Fruit fly (Drosophila melanogaster): Measurements from ENCODE around the gene CG6980.

The CG6980 gene

dm6 chr3R:24807321-24807720 is at the start of gene CG6980:
TSS of gene CG6980 (plus strand) at chr3R:24807621.
- TF ChIP-seq psq (optimal IDR thresholded peaks at IDR 0.05) = no peak

dm6 chr3R:24764971-24765370 is 42.5 kb upstream of the CG6980 start, which contains the start of gene AstA:
TSS of gene AstA (minus strand) at chr3R:24765071.
- TF ChIP-seq CG8478 (optimal IDR thresholded peaks at IDR 0.05) (no peak), Dll (optimal IDR thresholded peaks at IDR 0.05) (no peak), psq (optimal IDR thresholded peaks at IDR 0.05) (no peak), EcR (GFP tag; optimal IDR thresholded peaks at IDR 0.05) (no peak), pan (optimal IDR thresholded peaks at IDR 0.05) (no peak), usp (GFP tag; optimal IDR thresholded peaks at IDR 0.05) (no peak)

dm6 chr3R:24766684-24767083 is 40.7 kb upstream of the CG6980 start:
- TF ChIP-seq EcR (GFP tag; optimal IDR thresholded peaks at IDR 0.05) = no peak
- no peak for TF ChIP-seq pan (optimal IDR thresholded peaks at IDR 0.05)
- TF ChIP-seq CG8478 (optimal IDR thresholded peaks at IDR 0.05) = no peak
- TF ChIP-seq usp (GFP tag; optimal IDR thresholded peaks at IDR 0.05) = no peak
- TF ChIP-seq Dll (optimal IDR thresholded peaks at IDR 0.05) = no peak
- TF ChIP-seq psq (optimal IDR thresholded peaks at IDR 0.05) = no peak

dm6 chr3R:24767667-24768340 is 39.6 kb upstream of the CG6980 start:
- TF ChIP-seq Dll (optimal IDR thresholded peaks at IDR 0.05) = peak; percentile 76
- no peak for TF ChIP-seq CG8478 (optimal IDR thresholded peaks at IDR 0.05)

dm6 chr3R:24768538-24769401 is 38.7 kb upstream of the CG6980 start, which contains the start of gene CG13631:
TSS of gene CG13631 (plus strand) at chr3R:24769351.
- no peak for TF ChIP-seq pan (optimal IDR thresholded peaks at IDR 0.05)
- TF ChIP-seq Dll (optimal IDR thresholded peaks at IDR 0.05) = peak; percentile 35

- TF ChIP-seq CG8478 (optimal IDR thresholded peaks at IDR 0.05) = no peak
- no peak for TF ChIP-seq Dll (optimal IDR thresholded peaks at IDR 0.05)
- no peak for TF ChIP-seq pan (optimal IDR thresholded peaks at IDR 0.05)
- no peak for TF ChIP-seq usp (GFP tag; optimal IDR thresholded peaks at IDR 0.05)
- TF ChIP-seq EcR (GFP tag; optimal IDR thresholded peaks at IDR 0.05) = no peak
- TF ChIP-seq psq (optimal IDR thresholded peaks at IDR 0.05) = no peak
Measured at dm6 chr3R:24769601-24770000, 37.8 kb upstream of the CG6980 start.

dm6 chr3R:24771273-24772231 is 35.9 kb upstream of the CG6980 start, which contains the start of gene CG42331:
TSS of gene CG42331 (plus strand) at chr3R:24772181.
- no peak for TF ChIP-seq usp (GFP tag; optimal IDR thresholded peaks at IDR 0.05)

DNA sequence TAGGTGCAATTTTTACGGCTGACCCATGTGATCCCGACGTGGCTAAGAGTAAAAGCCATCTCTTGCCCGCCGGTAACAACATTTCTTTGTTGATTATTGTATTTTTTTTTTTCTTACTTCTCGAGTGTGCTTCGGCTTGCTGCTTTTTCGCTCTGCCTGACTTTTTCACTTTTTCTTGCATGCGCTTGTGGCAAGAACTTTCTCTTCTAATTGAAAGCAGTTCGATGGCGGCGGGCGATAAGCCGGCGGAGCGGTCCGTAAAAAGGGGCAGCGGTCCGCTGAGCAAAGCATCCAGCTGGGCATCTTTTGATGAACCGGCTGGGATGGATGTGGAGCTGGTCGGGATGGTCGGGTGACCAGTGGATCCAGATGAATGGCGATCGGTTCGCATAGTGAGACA is 34.4 kb upstream of the CG6980 start:
- TF ChIP-seq EcR (GFP tag; optimal IDR thresholded peaks at IDR 0.05) (no peak), Dll (optimal IDR thresholded peaks at IDR 0.05) (no peak)

DNA sequence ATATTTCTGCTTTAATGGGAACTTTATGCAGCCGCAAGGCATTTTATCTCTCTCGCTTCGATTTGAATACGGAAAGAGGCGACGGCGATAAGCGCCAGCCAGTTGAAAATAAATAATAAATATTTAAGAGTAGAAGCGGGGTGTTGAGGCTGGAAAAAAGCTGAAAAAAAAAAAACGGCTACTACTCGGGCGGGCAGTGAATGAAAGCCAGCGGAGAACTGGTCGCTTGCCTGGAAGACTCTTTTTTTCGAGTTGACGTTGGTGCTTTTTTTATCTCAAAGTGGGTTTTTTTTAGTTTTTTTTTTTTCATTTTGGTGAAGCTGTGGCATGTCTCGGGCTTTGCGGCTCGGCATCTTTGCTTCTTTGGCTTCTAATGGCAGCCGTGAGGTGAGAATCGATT is 34.0 kb upstream of the CG6980 start:
- TF ChIP-seq CG8478 (optimal IDR thresholded peaks at IDR 0.05) (no peak), pan (optimal IDR thresholded peaks at IDR 0.05) (no peak), EcR (GFP tag; optimal IDR thresholded peaks at IDR 0.05) (no peak), usp (GFP tag; optimal IDR thresholded peaks at IDR 0.05) (no peak), Dll (optimal IDR thresholded peaks at IDR 0.05) (no peak), psq (optimal IDR thresholded peaks at IDR 0.05) (no peak)

- TF ChIP-seq Dll (optimal IDR thresholded peaks at IDR 0.05) (no peak), pan (optimal IDR thresholded peaks at IDR 0.05) (no peak)
Measured at dm6 chr3R:24777101-24777500, 30.3 kb upstream of the CG6980 start.

dm6 chr3R:24778218-24778739 is 29.1 kb upstream of the CG6980 start:
- TF ChIP-seq CG8478 (optimal IDR thresholded peaks at IDR 0.05) = no peak
- TF ChIP-seq usp (GFP tag; optimal IDR thresholded peaks at IDR 0.05) = no peak
- no peak for TF ChIP-seq Dll (optimal IDR thresholded peaks at IDR 0.05)

- TF ChIP-seq psq (optimal IDR thresholded peaks at IDR 0.05) (no peak), Dll (optimal IDR thresholded peaks at IDR 0.05) (no peak), usp (GFP tag; optimal IDR thresholded peaks at IDR 0.05) (no peak), EcR (GFP tag; optimal IDR thresholded peaks at IDR 0.05) (no peak), pan (optimal IDR thresholded peaks at IDR 0.05) (no peak), CG8478 (optimal IDR thresholded peaks at IDR 0.05) (no peak)
Measured at dm6 chr3R:24787042-24787565, 20.3 kb upstream of the CG6980 start, which contains the start of gene CG5805. TSS of gene CG5805 (minus strand) at chr3R:24787421.

Data from whole organism.